Fruit fly (Drosophila melanogaster) Kc167 (cell line): ENCODE data around the gene CG10919.

Experiments used
- Myc ChIP-seq: fragments of >200 bp; optimal IDR thresholded peaks from 2 replicates; lab custom pipeline; 2017; ENCODE audit warnings: missing external identifiers
- Sin3A ChIP-seq: fragments of >200 bp; optimal IDR thresholded peaks from 2 replicates; lab custom pipeline; 2018; ENCODE audit warnings: missing external identifiers
- h ChIP-seq: fragments of >200 bp; optimal IDR thresholded peaks from 3 replicates; lab custom pipeline; 2018; ENCODE audit warnings: missing external identifiers
- psq ChIP-seq: fragments of >200 bp; optimal IDR thresholded peaks from 2 replicates; lab custom pipeline; 2017; ENCODE audit warnings: missing external identifiers

DNA sequence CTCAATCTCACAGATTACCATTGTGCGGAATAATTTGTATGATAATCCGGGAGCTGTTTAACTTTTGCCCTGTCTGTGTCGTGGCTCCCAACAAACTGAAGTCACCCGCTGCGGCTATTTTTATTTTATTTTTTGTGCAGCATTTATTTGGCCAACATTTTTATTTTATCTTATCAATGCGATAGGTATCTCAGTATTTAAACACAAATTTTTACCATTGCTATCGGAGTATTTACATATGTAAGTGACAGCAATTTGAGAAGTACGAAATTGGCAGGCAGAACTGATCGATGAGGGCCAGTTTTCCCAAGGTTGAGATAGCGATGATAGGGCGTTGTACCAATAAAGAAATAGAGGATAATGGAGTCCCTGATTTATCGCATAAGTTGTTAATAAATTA, 32.2 kb downstream of the CG10919 start, which contains the start of gene CG18746:
- TF ChIP-seq psq (lab: Kevin White, UChicago) = no peak
- no peak for TF ChIP-seq Myc
- no peak for TF ChIP-seq h (lab: Kevin White, UChicago)
- no peak for TF ChIP-seq Sin3A (lab: Kevin White, UChicago)
